Worm (Caenorhabditis elegans) whole organism, late embryonic: ENCODE results near the gene B0228.9.
A peak's percentile ranks its signal among the peaks of the same experiment; 100 is the strongest.

Source experiments
- C08G9.2 ChIP-seq: sonication (generic microtip); optimal IDR thresholded peaks from 2 replicates; lab custom pipeline; 2016; ENCODE audit warnings: mild to moderate bottlenecking, missing genetic modification characterization, moderate library complexity, missing compliant biosample characterization
- C38D4.7 ChIP-seq: fragments of 200-800 bp; sonication (Bioruptor generic); optimal IDR thresholded peaks from 2 replicates; lab custom pipeline; 2018; ENCODE audit warnings: mild to moderate bottlenecking, missing genetic modification characterization, moderate library complexity, missing compliant biosample characterization
- F13H6.1 ChIP-seq: sonication (generic microtip); optimal IDR thresholded peaks from 2 replicates; lab custom pipeline; 2016; ENCODE audit warnings: missing genetic modification characterization, missing compliant biosample characterization
- K02D7.2 ChIP-seq: sonication (generic microtip); optimal IDR thresholded peaks from 2 replicates; lab custom pipeline; 2017; ENCODE audit warnings: mild to moderate bottlenecking, missing genetic modification characterization, missing compliant biosample characterization
- K09A11.1 ChIP-seq: sonication (generic microtip); optimal IDR thresholded peaks from 2 replicates; lab custom pipeline; 2017; ENCODE audit warnings: antibody characterized with exemption, mild to moderate bottlenecking, missing genetic modification characterization, missing compliant biosample characterization; ENCODE audit not compliant: insufficient read depth
- T23F11.4 ChIP-seq: fragments of 200-800 bp; sonication (Bioruptor generic); optimal IDR thresholded peaks from 2 replicates; lab custom pipeline; 2018; ENCODE audit warnings: mild to moderate bottlenecking, missing genetic modification characterization, missing compliant biosample characterization
- Y22D7AL.16 ChIP-seq: sonication (generic microtip); optimal IDR thresholded peaks from 2 replicates; lab custom pipeline; 2016; ENCODE audit warnings: missing genetic modification characterization, missing compliant biosample characterization
- ahr-1 ChIP-seq: sonication (generic microtip); optimal IDR thresholded peaks from 2 replicates; lab custom pipeline; 2016; ENCODE audit warnings: missing genetic modification characterization, missing compliant biosample characterization
- ama-1 ChIP-seq: fragments of 150-350 bp; optimal IDR thresholded peaks from 2 replicates; lab custom pipeline; 2014
- ceh-14 ChIP-seq: sonication (generic microtip); optimal IDR thresholded peaks from 2 replicates; lab custom pipeline; 2016; ENCODE audit warnings: missing genotype, missing genetic modification characterization, missing compliant biosample characterization
- ceh-18 ChIP-seq: sonication (generic microtip); optimal IDR thresholded peaks from 2 replicates; lab custom pipeline; 2016; ENCODE audit warnings: missing genetic modification characterization, missing compliant biosample characterization
- ceh-19 ChIP-seq: fragments of 200-800 bp; sonication (Bioruptor generic); optimal IDR thresholded peaks from 2 replicates; lab custom pipeline; 2018; ENCODE audit warnings: mild to moderate bottlenecking, missing genetic modification characterization, missing compliant biosample characterization
- ceh-2 ChIP-seq: sonication (generic microtip); optimal IDR thresholded peaks from 2 replicates; lab custom pipeline; 2016; ENCODE audit warnings: missing genotype, missing genetic modification characterization, missing compliant biosample characterization
- ceh-22 ChIP-seq: sonication (generic microtip); optimal IDR thresholded peaks from 2 replicates; lab custom pipeline; 2017; ENCODE audit warnings: missing biosample characterization, missing genetic modification characterization
- ceh-24 ChIP-seq: sonication (generic microtip); optimal IDR thresholded peaks from 2 replicates; lab custom pipeline; 2016; ENCODE audit warnings: mild to moderate bottlenecking, missing genetic modification characterization, missing compliant biosample characterization
- ceh-30 ChIP-seq: fragments of 150-350 bp; optimal IDR thresholded peaks from 2 replicates; lab custom pipeline; 2014; ENCODE audit warnings: missing biosample characterization, missing genetic modification characterization
- ceh-31 ChIP-seq: sonication (generic microtip); optimal IDR thresholded peaks from 2 replicates; lab custom pipeline; 2016; ENCODE audit warnings: missing genetic modification characterization, missing compliant biosample characterization
- ceh-34 ChIP-seq: sonication (generic microtip); optimal IDR thresholded peaks from 2 replicates; lab custom pipeline; 2016; ENCODE audit warnings: mild to moderate bottlenecking, missing genetic modification characterization, missing compliant biosample characterization
- ceh-45 ChIP-seq: fragments of 200-800 bp; sonication (Bioruptor generic); IDR thresholded peaks from 2 replicates; pipeline ENCODE4 v1.3.6; 2022; ENCODE audit warnings: missing genetic modification reagents, missing genetic modification characterization, missing compliant biosample characterization
- ceh-48 ChIP-seq: sonication (generic microtip); optimal IDR thresholded peaks from 2 replicates; lab custom pipeline; 2016; ENCODE audit warnings: missing genetic modification characterization, inconsistent platforms, missing compliant biosample characterization
- ceh-6 ChIP-seq: fragments of 200-800 bp; sonication (Bioruptor generic); optimal IDR thresholded peaks from 2 replicates; lab custom pipeline; 2018; ENCODE audit warnings: mild to moderate bottlenecking, missing genetic modification characterization, missing compliant biosample characterization
- ceh-9 ChIP-seq: sonication (generic microtip); optimal IDR thresholded peaks from 2 replicates; lab custom pipeline; 2016; ENCODE audit warnings: mild to moderate bottlenecking, missing genetic modification characterization, inconsistent platforms, missing compliant biosample characterization
- che-1 ChIP-seq: sonication (generic microtip); optimal IDR thresholded peaks from 2 replicates; lab custom pipeline; 2016; ENCODE audit warnings: mild to moderate bottlenecking, missing genetic modification characterization, missing compliant biosample characterization
- dve-1 ChIP-seq: sonication (generic microtip); optimal IDR thresholded peaks from 2 replicates; lab custom pipeline; 2017; ENCODE audit warnings: antibody characterized with exemption, mild to moderate bottlenecking, missing genetic modification characterization, missing compliant biosample characterization
- elt-2 ChIP-seq: sonication (generic microtip); optimal IDR thresholded peaks from 2 replicates; lab custom pipeline; 2016; ENCODE audit warnings: missing genetic modification reagents, missing genetic modification characterization, missing compliant biosample characterization
- fax-1 ChIP-seq: sonication (generic microtip); optimal IDR thresholded peaks from 2 replicates; lab custom pipeline; 2016; ENCODE audit warnings: missing genotype, missing genetic modification characterization, missing compliant biosample characterization
- gmeb-2 ChIP-seq: sonication (generic microtip); optimal IDR thresholded peaks from 2 replicates; lab custom pipeline; 2016; ENCODE audit warnings: missing genetic modification characterization, inconsistent platforms, missing compliant biosample characterization
- hlh-13 ChIP-seq: fragments of 200-800 bp; sonication (Bioruptor generic); optimal IDR thresholded peaks from 2 replicates; lab custom pipeline; 2018; ENCODE audit warnings: mild to moderate bottlenecking, missing genetic modification characterization, missing compliant biosample characterization
- hlh-15 ChIP-seq: sonication (generic microtip); optimal IDR thresholded peaks from 2 replicates; lab custom pipeline; 2016; ENCODE audit warnings: missing genetic modification characterization, missing compliant biosample characterization
- hlh-6 ChIP-seq: sonication (generic microtip); optimal IDR thresholded peaks from 2 replicates; lab custom pipeline; 2016; ENCODE audit warnings: missing genotype, missing genetic modification characterization, missing compliant biosample characterization
- hlh-8 ChIP-seq: sonication (generic microtip); optimal IDR thresholded peaks from 2 replicates; lab custom pipeline; 2016; ENCODE audit warnings: missing genotype, missing genetic modification characterization, missing compliant biosample characterization
- lim-6 ChIP-seq: sonication (generic microtip); optimal IDR thresholded peaks from 2 replicates; lab custom pipeline; 2016; ENCODE audit warnings: missing genetic modification characterization, missing compliant biosample characterization
- lin-11 ChIP-seq: fragments of 200-800 bp; sonication (Bioruptor generic); optimal IDR thresholded peaks from 2 replicates; lab custom pipeline; 2018; ENCODE audit warnings: mild to moderate bottlenecking, missing genetic modification characterization, missing compliant biosample characterization
- mec-3 ChIP-seq: sonication (generic microtip); optimal IDR thresholded peaks from 2 replicates; lab custom pipeline; 2016; ENCODE audit warnings: borderline replicate concordance, missing genetic modification characterization, missing compliant biosample characterization
- nfya-1 ChIP-seq: sonication (generic microtip); optimal IDR thresholded peaks from 2 replicates; lab custom pipeline; 2017; ENCODE audit warnings: missing genetic modification characterization, mild to moderate bottlenecking, missing compliant biosample characterization, antibody characterized with exemption, moderate library complexity
- nhr-232 ChIP-seq: sonication (generic microtip); optimal IDR thresholded peaks from 2 replicates; lab custom pipeline; 2016; ENCODE audit warnings: missing genetic modification characterization, missing compliant biosample characterization
- odd-2 ChIP-seq: sonication (generic microtip); optimal IDR thresholded peaks from 2 replicates; lab custom pipeline; 2017; ENCODE audit warnings: antibody characterized with exemption, mild to moderate bottlenecking, missing genetic modification characterization, missing compliant biosample characterization
- pax-1 ChIP-seq: fragments of 150-350 bp; optimal IDR thresholded peaks from 2 replicates; lab custom pipeline; 2014; ENCODE audit warnings: missing biosample characterization, missing genetic modification characterization
- pha-2 ChIP-seq: sonication (generic microtip); optimal IDR thresholded peaks from 2 replicates; lab custom pipeline; 2017; ENCODE audit warnings: mild to moderate bottlenecking, missing genetic modification characterization, missing compliant biosample characterization
- pha-4 ChIP-seq: fragments of 150-350 bp; optimal IDR thresholded peaks from 2 replicates; lab custom pipeline; 2018; ENCODE audit warnings: missing biosample characterization, missing genetic modification reagents, missing genetic modification characterization
- ref-2 ChIP-seq: sonication (generic microtip); optimal IDR thresholded peaks from 2 replicates; lab custom pipeline; 2016; ENCODE audit warnings: missing genetic modification characterization, missing compliant biosample characterization
- rnt-1 ChIP-seq: sonication (generic microtip); optimal IDR thresholded peaks from 2 replicates; lab custom pipeline; 2016; ENCODE audit warnings: missing genetic modification characterization, missing compliant biosample characterization
- sox-2 ChIP-seq: fragments of 200-800 bp; sonication (Bioruptor generic); IDR thresholded peaks from 2 replicates; pipeline ENCODE4 v1.3.6; 2022; ENCODE audit warnings: missing genetic modification reagents, missing genetic modification characterization, missing compliant biosample characterization
- tbx-7 ChIP-seq: sonication (generic microtip); optimal IDR thresholded peaks from 2 replicates; lab custom pipeline; 2016; ENCODE audit warnings: missing genotype, missing genetic modification characterization, missing compliant biosample characterization
- unc-42 ChIP-seq: sonication (generic microtip); optimal IDR thresholded peaks from 2 replicates; lab custom pipeline; 2016; ENCODE audit warnings: missing genotype, missing genetic modification characterization, missing compliant biosample characterization
- unc-55 ChIP-seq: sonication (generic microtip); optimal IDR thresholded peaks from 2 replicates; lab custom pipeline; 2017; ENCODE audit warnings: missing biosample characterization, missing genetic modification reagents, missing genetic modification characterization

Gene B0228.9

DNA sequence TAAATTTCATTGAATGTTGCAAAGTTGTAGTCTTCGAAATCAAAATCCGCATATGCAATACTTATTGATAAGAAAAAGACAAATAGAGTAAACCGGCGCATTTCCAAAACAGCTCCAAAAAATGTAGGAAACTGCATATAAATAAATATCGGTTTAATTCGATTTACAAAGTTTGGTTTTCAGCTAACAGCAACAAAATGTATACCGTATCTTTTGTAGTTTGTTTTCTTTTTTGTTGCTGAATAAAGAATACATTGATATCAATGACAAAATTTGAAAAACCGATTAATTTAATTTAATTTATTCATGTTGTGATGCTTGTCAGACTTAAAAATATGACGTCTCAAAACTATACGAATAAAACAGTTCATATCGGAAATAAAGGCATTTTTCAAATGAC is 2.0 kb downstream of the B0228.9 start, which contains the start of gene B0228.8:
Gene B0228.8, minus strand, starts transcription at position 101 of the 400 bp plus-strand sequence.
- TF ChIP-seq pha-2: no peak
- no peak for TF ChIP-seq nfya-1 (tag; lab: Kevin White, UChicago)
- no peak for TF ChIP-seq unc-55 (GFP tag; lab: Kevin White, UChicago)
- TF ChIP-seq K09A11.1: no peak
- no peak for TF ChIP-seq lin-11 (tag; lab: Kevin White, UChicago)
- no peak for TF ChIP-seq elt-2 (tag; lab: Kevin White, UChicago)
- no peak for TF ChIP-seq ceh-34 (tag; lab: Kevin White, UChicago)
- TF ChIP-seq rnt-1 (tag; lab: Kevin White, UChicago): no peak
- no peak for TF ChIP-seq pha-4 (tag; lab: Kevin White, UChicago)
- no peak for TF ChIP-seq ceh-45 (GFP tag; lab: Robert Waterston, UW)
- TF ChIP-seq ceh-9 (tag; lab: Kevin White, UChicago): no peak
- no peak for TF ChIP-seq F13H6.1 (tag; lab: Kevin White, UChicago)
- no peak for TF ChIP-seq ceh-19
- no peak for TF ChIP-seq ceh-31 (tag; lab: Kevin White, UChicago)
- no peak for TF ChIP-seq hlh-6 (tag; lab: Kevin White, UChicago)
- no peak for TF ChIP-seq unc-42 (tag; lab: Kevin White, UChicago)

DNA sequence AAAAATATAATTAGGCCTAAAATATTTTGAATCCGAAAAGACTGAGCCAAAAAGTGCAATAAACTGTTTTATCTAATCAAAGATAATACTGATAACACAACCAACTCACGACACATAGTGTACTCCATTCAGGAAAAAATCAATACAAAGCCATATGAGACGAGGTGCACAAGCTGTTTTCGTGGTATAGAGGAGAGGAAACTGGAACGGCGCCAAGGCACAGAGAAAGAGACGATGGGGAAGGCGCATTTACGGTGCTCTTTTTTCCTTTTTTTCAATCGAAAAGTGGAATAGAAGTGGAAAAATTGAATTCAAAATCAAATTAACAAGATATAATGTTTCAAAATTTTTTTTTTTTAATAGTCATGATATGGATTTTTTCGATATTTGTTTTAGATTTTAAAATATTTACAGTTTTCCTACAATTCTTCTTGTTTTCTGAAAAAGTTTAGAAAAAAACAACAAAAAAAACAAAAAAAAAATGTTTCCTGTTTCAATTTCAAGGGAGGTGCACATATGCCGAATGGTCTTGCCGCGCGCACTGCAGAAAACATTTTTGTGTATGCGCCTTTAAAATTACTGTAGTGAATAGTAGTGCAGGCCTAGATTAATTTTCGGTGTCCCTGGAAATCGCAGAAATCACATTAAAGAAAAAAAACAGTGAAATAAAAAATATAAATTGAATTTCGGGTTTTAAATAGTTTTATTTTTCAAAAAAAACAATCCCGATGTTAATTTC is 4.9 kb downstream of the B0228.9 start, which contains the start of gene B0228.7:
Gene B0228.7, minus strand, starts transcription at position 627 of the 739 bp plus-strand sequence.
- TF ChIP-seq hlh-13 (GFP tag; lab: Kevin White, UChicago) (no peak), elt-2 (tag; lab: Kevin White, UChicago) (peak; percentile 48), C08G9.2 (tag; lab: Kevin White, UChicago) (no peak)

DNA sequence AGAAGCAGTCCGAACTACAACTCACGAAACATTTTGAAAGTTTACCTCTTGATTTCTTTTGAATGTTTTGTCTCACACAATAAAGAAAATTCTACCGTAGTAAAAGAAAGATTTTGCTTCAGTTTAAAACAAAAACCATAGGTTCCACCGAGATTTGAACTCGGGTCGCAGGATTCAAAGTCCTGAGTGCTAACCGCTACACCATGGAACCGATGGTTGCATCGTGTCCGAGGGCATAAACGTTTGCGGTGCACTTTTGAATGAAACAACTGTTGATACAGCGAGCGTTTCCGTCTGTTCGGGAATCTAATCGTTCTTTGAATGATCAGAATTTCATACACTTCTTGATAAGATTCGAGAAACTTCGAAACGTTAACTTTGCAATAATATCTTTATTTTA is 6.7 kb downstream of the B0228.9 start:
- no peak for TF ChIP-seq C08G9.2 (tag; lab: Kevin White, UChicago)
- no peak for TF ChIP-seq Y22D7AL.16 (tag; lab: Kevin White, UChicago)
- peak; percentile 8 for TF ChIP-seq ref-2 (tag; lab: Kevin White, UChicago)
- TF ChIP-seq elt-2 (tag; lab: Kevin White, UChicago): peak; percentile 53
- TF ChIP-seq hlh-13 (GFP tag; lab: Kevin White, UChicago): no peak
- no peak for TF ChIP-seq unc-42 (tag; lab: Kevin White, UChicago)
- no peak for TF ChIP-seq pax-1 (tag; lab: Kevin White, UChicago)
- no peak for TF ChIP-seq nhr-232
- TF ChIP-seq F13H6.1 (tag; lab: Kevin White, UChicago): no peak
- no peak for TF ChIP-seq ceh-2 (tag; lab: Kevin White, UChicago)
- no peak for TF ChIP-seq sox-2 (GFP tag; lab: Robert Waterston, UW)
- no peak for TF ChIP-seq gmeb-2 (tag; lab: Kevin White, UChicago)
- TF ChIP-seq hlh-15 (tag; lab: Kevin White, UChicago): no peak
- TF ChIP-seq ceh-9 (tag; lab: Kevin White, UChicago): no peak
- no peak for TF ChIP-seq hlh-8 (tag; lab: Kevin White, UChicago)
- TF ChIP-seq lim-6 (tag; lab: Kevin White, UChicago): no peak
- peak; percentile 22 for TF ChIP-seq C38D4.7 (GFP tag; lab: Kevin White, UChicago)
- TF ChIP-seq ceh-24: no peak
- no peak for TF ChIP-seq odd-2
- TF ChIP-seq hlh-6 (tag; lab: Kevin White, UChicago): no peak
- no peak for TF ChIP-seq fax-1 (tag; lab: Kevin White, UChicago)
- no peak for TF ChIP-seq ceh-22 (tag; lab: Kevin White, UChicago)
- no peak for TF ChIP-seq ahr-1 (tag; lab: Kevin White, UChicago)
- no peak for TF ChIP-seq tbx-7 (tag; lab: Kevin White, UChicago)
- peak; percentile 2 for TF ChIP-seq ceh-6 (GFP tag; lab: Kevin White, UChicago)
- TF ChIP-seq che-1: peak; percentile 45
- no peak for TF ChIP-seq ceh-30 (tag; lab: Kevin White, UChicago)
- no peak for TF ChIP-seq ceh-18 (tag; lab: Kevin White, UChicago)
- no peak for TF ChIP-seq K02D7.2
- no peak for TF ChIP-seq ceh-14
- TF ChIP-seq mec-3 (tag; lab: Kevin White, UChicago): no peak
- TF ChIP-seq ceh-45 (GFP tag; lab: Robert Waterston, UW): no peak
- peak; percentile 46 for TF ChIP-seq dve-1 (tag; lab: Kevin White, UChicago)
- no peak for TF ChIP-seq ama-1
- no peak for TF ChIP-seq T23F11.4 (GFP tag; lab: Kevin White, UChicago)
- no peak for TF ChIP-seq ceh-48
- TF ChIP-seq unc-55 (GFP tag; lab: Kevin White, UChicago): no peak
- TF ChIP-seq nfya-1 (tag; lab: Kevin White, UChicago): peak; percentile 17
